Fruit fly (Drosophila melanogaster) whole organism, wandering third instar larva: ENCODE results near the gene Task6.

Experiments
- Jra ChIP-seq: sonication (Bioruptor generic); optimal IDR thresholded peaks from 2 replicates; lab custom pipeline; 2016; ENCODE audit warnings: missing biosample characterization, missing genetic modification characterization
- Myc ChIP-seq: fragments of >200 bp; optimal IDR thresholded peaks from 2 replicates; lab custom pipeline; 2017
- Vsx2 ChIP-seq: fragments of 200-300, 225-300 bp; sonication (Bioruptor generic); optimal IDR thresholded peaks from 2 replicates; lab custom pipeline; 2018; ENCODE audit warnings: missing biosample characterization, missing genetic modification characterization; ENCODE audit not compliant: partially characterized antibody
- lola ChIP-seq: fragments of >200 bp; optimal IDR thresholded peaks from 2 replicates; lab custom pipeline; 2017; ENCODE audit warnings: missing biosample characterization, missing genetic modification characterization
- psq ChIP-seq: fragments of 200-800 bp; sonication (Bioruptor generic); optimal IDR thresholded peaks from 3 replicates; lab custom pipeline; 2017; ENCODE audit warnings: missing biosample characterization, mild to moderate bottlenecking, missing genetic modification characterization, moderate library complexity

- TF ChIP-seq lola (GFP tag; lab: Kevin White, UChicago), result no peak
- peak; percentile 99 for TF ChIP-seq psq
- TF ChIP-seq Myc (lab: Kevin White, UChicago), result no peak
- no peak for TF ChIP-seq Vsx2 (GFP tag; lab: Kevin White, UChicago)
- no peak for TF ChIP-seq Jra
Measured at dm6 chr3R:13684569-13685402, 10.4 kb upstream of the Task6 start.
